Fruit fly (Drosophila melanogaster): ENCODE results near the gene BI-1.

The BI-1 gene

DNA sequence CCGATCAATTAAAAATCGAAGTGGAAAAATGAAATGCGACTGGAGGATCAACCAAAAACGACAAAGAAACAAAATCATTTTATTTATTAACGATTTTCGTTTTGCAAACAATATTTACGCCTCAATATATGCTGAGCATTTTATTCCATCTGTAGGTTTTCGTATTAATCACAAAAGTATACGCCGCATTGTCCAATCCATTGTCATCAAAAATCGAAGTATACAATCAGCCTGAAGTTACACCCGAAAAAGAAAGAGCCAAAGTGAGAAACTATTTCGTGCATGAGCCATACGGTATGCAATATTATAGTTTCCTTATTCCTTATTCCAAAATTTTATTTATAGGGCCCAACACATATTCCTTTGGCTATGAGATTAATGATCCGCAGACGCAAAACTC is 20.3 kb upstream of the BI-1 start:
- TF ChIP-seq CG4328 (GFP tag; optimal IDR thresholded peaks at IDR 0.05) (no peak), Elba2 (GFP tag; optimal IDR thresholded peaks at IDR 0.05) (no peak), Awh (GFP tag; IDR thresholded peaks at IDR 0.05) (no peak), lola (GFP tag; optimal IDR thresholded peaks at IDR 0.05) (peak in 1 of 3 experiments; percentile 76), Bgb (GFP tag; IDR thresholded peaks at IDR 0.05; ENCODE audit: partially characterized antibody) (0 out of 2 replicates have a peak, but pooled peaks have one; percentile 25), chinmo (GFP tag; IDR thresholded peaks at IDR 0.05; ENCODE audit: partially characterized antibody) (0 out of 4 replicates have a peak, but pooled peaks have one; percentile 41)

DNA sequence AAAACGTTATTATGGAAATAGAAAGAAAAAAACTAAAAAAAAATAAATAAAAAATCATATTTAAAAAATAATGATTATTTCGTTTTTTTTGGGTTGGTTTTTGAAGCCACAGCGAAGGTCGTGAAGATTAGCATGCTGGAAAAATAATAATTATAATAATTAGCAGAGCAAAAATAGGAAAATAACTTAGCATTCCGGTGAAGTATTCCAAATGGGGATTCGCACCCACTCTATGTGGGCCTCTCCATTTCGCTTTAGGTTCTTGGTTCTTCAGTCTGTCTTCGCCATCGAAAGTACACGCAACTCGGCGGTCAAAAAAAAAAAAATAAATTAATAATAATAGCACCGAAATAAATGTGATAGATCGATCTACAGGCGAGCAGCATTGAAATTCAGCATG is 19.5 kb upstream of the BI-1 start, which contains the start of gene CG34462:
TSS of gene CG34462 (plus strand) at position 301 of the 400 bp plus-strand sequence.
- TF ChIP-seq CG14014 (GFP tag; IDR thresholded peaks at IDR 0.05) (no peak), bcd (GFP tag; optimal IDR thresholded peaks at IDR 0.05) (no peak), ken (GFP tag; IDR thresholded peaks at IDR 0.05) (no peak)

DNA sequence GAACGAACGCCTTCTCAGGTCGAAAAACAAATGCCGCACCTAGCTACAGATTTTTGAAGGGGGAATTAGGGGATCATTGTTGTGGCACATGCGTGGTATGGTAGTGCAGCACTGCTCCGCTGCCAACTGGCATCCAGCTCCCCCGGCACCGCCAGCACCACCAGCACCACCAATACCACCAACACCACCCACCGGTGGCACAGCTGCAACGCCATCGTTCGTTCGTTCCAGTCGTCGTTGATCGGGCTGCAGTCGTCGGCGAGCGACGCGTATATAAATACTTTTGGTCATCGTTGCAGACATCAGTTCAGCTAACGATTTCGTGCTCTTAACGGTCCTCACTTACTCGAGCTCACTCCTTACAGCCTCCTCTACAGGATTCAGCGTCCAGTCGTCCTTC is 16.8 kb upstream of the BI-1 start, which contains the start of gene CG34461:
TSS of gene CG34461 (plus strand) at position 301 of the 400 bp plus-strand sequence.
- TF ChIP-seq Kr (GFP tag; optimal IDR thresholded peaks at IDR 0.05) (no peak), CG14667 (GFP tag; IDR thresholded peaks at IDR 0.05) (no peak), pros (GFP tag; optimal IDR thresholded peaks at IDR 0.05) (no peak), fd102C (GFP tag; optimal IDR thresholded peaks at IDR 0.05) (no peak), zfh1 (GFP tag; IDR thresholded peaks at IDR 0.05) (no peak), cato (GFP tag; optimal IDR thresholded peaks at IDR 0.05; ENCODE audit: borderline replicate concordance) (no peak), CG5245 (GFP tag; optimal IDR thresholded peaks at IDR 0.05) (no peak), vvl (GFP tag; IDR thresholded peaks at IDR 0.05) (no peak), MBD-R2 (GFP tag; IDR thresholded peaks at IDR 0.05) (no peak), Dip2 (GFP tag; IDR thresholded peaks at IDR 0.05) (no peak), lilli (GFP tag; optimal IDR thresholded peaks at IDR 0.05) (no peak), CG10274 (GFP tag; optimal IDR thresholded peaks at IDR 0.05) (no peak), ken (GFP tag; IDR thresholded peaks at IDR 0.05) (no peak), emc (GFP tag; optimal IDR thresholded peaks at IDR 0.05) (no peak), Antp (GFP tag; optimal IDR thresholded peaks at IDR 0.05) (no peak), CG10147 (GFP tag; optimal IDR thresholded peaks at IDR 0.05) (no peak), pho (GFP tag; optimal IDR thresholded peaks at IDR 0.05) (no peak), caup (GFP tag; optimal IDR thresholded peaks at IDR 0.05; ENCODE audit: severe bottlenecking) (no peak), CG12769 (tag; optimal IDR thresholded peaks at IDR 0.05) (no peak), ci (GFP tag; IDR thresholded peaks at IDR 0.05) (no peak)

DNA sequence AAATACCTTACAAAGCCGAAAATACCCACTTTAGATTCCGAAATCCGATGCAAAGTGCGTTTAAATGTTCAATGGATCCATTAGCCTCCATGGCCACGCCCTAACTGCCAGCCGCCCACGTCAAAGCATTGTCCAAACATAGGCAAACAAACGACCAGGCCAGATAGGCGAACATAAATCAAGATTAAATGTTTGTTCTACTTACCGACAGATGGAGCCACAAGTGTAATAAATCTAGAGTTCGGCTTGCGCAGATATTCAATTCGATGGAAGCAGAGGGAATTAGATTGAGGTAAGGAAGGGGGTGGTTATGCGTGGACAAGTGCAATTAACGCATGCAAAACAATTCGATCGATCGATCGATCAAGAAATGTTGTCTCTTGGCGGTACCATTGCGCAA is 15.1 kb upstream of the BI-1 start:
- TF ChIP-seq mirr (GFP tag; optimal IDR thresholded peaks at IDR 0.05) (no peak), CTCF (GFP tag; optimal IDR thresholded peaks at IDR 0.05) (peak; percentile 84), lab (GFP tag; optimal IDR thresholded peaks at IDR 0.05) (no peak), zfh1 (GFP tag; IDR thresholded peaks at IDR 0.05) (no peak), sens (GFP tag) (peak; percentile 38), en (GFP tag; optimal IDR thresholded peaks at IDR 0.05) (no peak), Dip2 (GFP tag; IDR thresholded peaks at IDR 0.05) (no peak), CG13296 (GFP tag; optimal IDR thresholded peaks at IDR 0.05) (no peak), Opbp (GFP tag; IDR thresholded peaks at IDR 0.05; ENCODE audit: partially characterized antibody) (no peak), CG8924 (tag; optimal IDR thresholded peaks at IDR 0.05) (no peak), CG12155 (GFP tag; optimal IDR thresholded peaks at IDR 0.05) (no peak), CG30403 (GFP tag; optimal IDR thresholded peaks at IDR 0.05) (no peak), Lim3 (GFP tag; IDR thresholded peaks at IDR 0.05) (no peak), Bdp1 (GFP tag; optimal IDR thresholded peaks at IDR 0.05) (no peak), lov (optimal IDR thresholded peaks at IDR 0.05) (no peak), lov (GFP tag; IDR thresholded peaks at IDR 0.05) (no peak), C15 (GFP tag; IDR thresholded peaks at IDR 0.05) (no peak), CG14965 (GFP tag; optimal IDR thresholded peaks at IDR 0.05; ENCODE audit: borderline replicate concordance) (peak; percentile 90), Rfx (GFP tag; IDR thresholded peaks at IDR 0.05) (no peak), Ravus (GFP tag; IDR thresholded peaks at IDR 0.05) (no peak), wek (GFP tag; optimal IDR thresholded peaks at IDR 0.05) (no peak), Ada2b (GFP tag; IDR thresholded peaks at IDR 0.05) (no peak), CG15514 (GFP tag; optimal IDR thresholded peaks at IDR 0.05) (no peak)
